Worm (Caenorhabditis elegans): Measurements from ENCODE around the gene Y53G8AM.8.

The Y53G8AM.8 gene

DNA sequence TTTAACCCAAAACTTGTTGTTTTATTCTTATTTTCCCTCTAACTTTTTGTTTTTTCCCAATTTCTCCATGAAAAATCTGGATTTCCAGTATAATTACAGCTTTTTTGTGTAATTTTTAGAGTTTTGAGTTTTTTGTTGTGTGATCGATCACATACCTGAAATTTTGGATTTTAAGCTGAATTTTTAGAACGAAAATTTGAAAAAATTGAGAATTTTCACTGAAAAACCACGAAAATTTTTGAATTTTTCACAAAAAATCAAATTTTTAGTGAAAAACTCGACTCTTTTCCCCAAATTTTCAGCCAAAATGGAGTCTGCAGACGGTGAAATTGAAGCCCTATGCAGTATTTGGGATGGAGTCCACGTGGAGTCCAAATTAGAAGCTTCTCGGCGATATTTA lies 18.6 kb upstream of the Y53G8AM.8 start, which contains the start of gene Y53G8AR.5:
TSS of gene Y53G8AR.5 (plus strand) at position 301 of the 400 bp plus-strand sequence.
- peak; percentile 49 for TF ChIP-seq nhr-85 (tag)
- TF ChIP-seq nhr-76 (tag; optimal IDR thresholded peaks at IDR 0.05), result no peak

DNA sequence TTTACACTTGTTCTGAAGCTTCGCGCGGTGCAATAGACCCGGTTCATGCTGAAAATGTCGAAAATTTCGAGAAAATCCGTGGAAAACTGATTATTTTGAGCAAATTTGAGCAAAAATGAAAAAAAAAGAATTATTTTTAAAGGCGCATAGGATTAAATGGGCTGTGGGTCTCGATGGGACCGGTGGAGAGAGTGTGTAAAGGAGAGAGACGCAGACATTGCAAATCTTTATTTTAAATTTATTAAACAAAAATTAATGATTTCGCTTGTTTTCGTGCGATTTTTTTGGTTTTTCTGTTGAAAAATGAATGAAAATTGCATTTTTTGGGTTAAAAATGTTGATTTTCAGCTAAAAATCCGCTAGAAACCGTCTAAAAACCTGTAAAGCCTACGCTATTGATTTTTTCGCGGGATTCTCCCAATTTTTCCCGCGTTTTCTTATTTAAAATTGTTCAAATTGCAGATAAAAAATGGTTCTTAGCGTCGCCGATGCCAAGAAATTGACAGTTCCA lies 15.8 kb upstream of the Y53G8AM.8 start, which contains the start of the genes Y53G8AR.8 and Y53G8AR.6:
TSS of gene Y53G8AR.8 (minus strand) at position 48 of the 511 bp plus-strand sequence.
TSS of gene Y53G8AR.6 (plus strand) at position 461 of the 511 bp plus-strand sequence.
- TF ChIP-seq pax-3 (tag; optimal IDR thresholded peaks at IDR 0.05) (no peak), ceh-88 (GFP tag; IDR thresholded peaks at IDR 0.05) (no peak), nhr-76 (tag; optimal IDR thresholded peaks at IDR 0.05) (no peak), egl-27 (tag; optimal IDR thresholded peaks at IDR 0.05) (no peak), C16A3.4 (tag; optimal IDR thresholded peaks at IDR 0.05) (no peak), elt-3 (tag; optimal IDR thresholded peaks at IDR 0.05) (no peak), Y116A8C.19 (tag; optimal IDR thresholded peaks at IDR 0.05; ENCODE audit: borderline replicate concordance) (no peak), efl-3 (GFP tag; optimal IDR thresholded peaks at IDR 0.05) (no peak), nhr-19 (GFP tag; conservative IDR thresholded peaks at IDR 0.05) (0 out of 2 replicates have a peak, but pooled peaks have one; percentile 3), ceh-90 (tag; optimal IDR thresholded peaks at IDR 0.05) (no peak), skn-1 (tag; optimal IDR thresholded peaks at IDR 0.05) (peak; percentile 1), swsn-7 (tag; optimal IDR thresholded peaks at IDR 0.05) (no peak), efl-1 (optimal IDR thresholded peaks at IDR 0.05) (peak; percentile 39 to 51), efl-1 (GFP tag; optimal IDR thresholded peaks at IDR 0.05 in 1 of 2) (peak; percentile 59 to 94), lin-15B (tag; optimal IDR thresholded peaks at IDR 0.05) (no peak), F16B12.6 (tag; optimal IDR thresholded peaks at IDR 0.05) (peak; percentile 40), zag-1 (tag; optimal IDR thresholded peaks at IDR 0.05) (no peak), lin-35 (GFP tag; optimal IDR thresholded peaks at IDR 0.05) (peak; percentile 38 to 45), lsy-2 (tag; optimal IDR thresholded peaks at IDR 0.05) (peak; percentile 53 to 62), nhr-84 (tag; optimal IDR thresholded peaks at IDR 0.05) (no peak), nhr-77 (tag; optimal IDR thresholded peaks at IDR 0.05) (no peak), lin-13 (GFP tag; optimal IDR thresholded peaks at IDR 0.05) (no peak), unc-86 (tag; optimal IDR thresholded peaks at IDR 0.05) (no peak), snpc-4 (tag; optimal IDR thresholded peaks at IDR 0.05) (no peak), hlh-4 (tag; optimal IDR thresholded peaks at IDR 0.05) (no peak), snu-23 (GFP tag; optimal IDR thresholded peaks at IDR 0.05) (peak; percentile 39), zip-4 (GFP tag; optimal IDR thresholded peaks at IDR 0.05) (no peak), grh-1 (GFP tag; IDR thresholded peaks at IDR 0.05) (no peak), ama-1 (optimal IDR thresholded peaks at IDR 0.05) (no peak), tbx-2 (tag; optimal IDR thresholded peaks at IDR 0.05) (peak; percentile 18), mab-9 (GFP tag; IDR thresholded peaks at IDR 0.05) (no peak), xbp-1 (tag; optimal IDR thresholded peaks at IDR 0.05) (peak; percentile 1), ets-5 (GFP tag; IDR thresholded peaks at IDR 0.05) (no peak), ztf-11 (tag; optimal IDR thresholded peaks at IDR 0.05) (no peak), vab-15 (tag; optimal IDR thresholded peaks at IDR 0.05) (no peak), alr-1 (tag; optimal IDR thresholded peaks at IDR 0.05; ENCODE audit: borderline replicate concordance) (no peak), unc-130 (tag; optimal IDR thresholded peaks at IDR 0.05) (no peak), ceh-8 (GFP tag; optimal IDR thresholded peaks at IDR 0.05) (no peak), dpl-1 (GFP tag; optimal IDR thresholded peaks at IDR 0.05) (peak in 2 of 3 experiments; percentile 30 to 56), fos-1 (tag; optimal IDR thresholded peaks at IDR 0.05) (no peak), fkh-8 (tag; optimal IDR thresholded peaks at IDR 0.05) (no peak), unc-30 (tag; optimal IDR thresholded peaks at IDR 0.05) (no peak), egl-13 (tag; optimal IDR thresholded peaks at IDR 0.05) (no peak), sup-37 (GFP tag; optimal IDR thresholded peaks at IDR 0.05) (no peak), C34B4.2 (tag; optimal IDR thresholded peaks at IDR 0.05) (no peak), nhr-47 (tag; optimal IDR thresholded peaks at IDR 0.05) (no peak), rnt-1 (tag; optimal IDR thresholded peaks at IDR 0.05) (no peak), isw-1 (GFP tag; IDR thresholded peaks at IDR 0.05) (peak; percentile 25; the same call in 1 of the 2 replicates), hpl-2 (GFP tag; optimal IDR thresholded peaks at IDR 0.05) (no peak), ceh-63 (GFP tag; optimal IDR thresholded peaks at IDR 0.05) (no peak)

Measured in whole organism, L1 larva.